Worm (Caenorhabditis elegans) whole organism, young adult: ENCODE data around the gene cyk-7.

Source experiments
- B0035.1 ChIP-seq: sonication (generic microtip); optimal IDR thresholded peaks from 2 replicates; lab custom pipeline; 2016; ENCODE audit warnings: missing genetic modification characterization, mild to moderate bottlenecking, missing compliant biosample characterization, missing genotype, missing genetic modification reagents
- B0261.1 ChIP-seq: sonication (generic microtip); optimal IDR thresholded peaks from 2 replicates; lab custom pipeline; 2016; ENCODE audit warnings: mild to moderate bottlenecking, missing genetic modification characterization, moderate library complexity, missing compliant biosample characterization
- B0336.3 ChIP-seq: fragments of 200-800 bp; sonication (Bioruptor generic); IDR thresholded peaks from 2 replicates; pipeline ENCODE4 v1.3.6; 2022; ENCODE audit warnings: missing genetic modification characterization, missing compliant biosample characterization
- F23B12.7 ChIP-seq: sonication (generic microtip); optimal IDR thresholded peaks from 2 replicates; lab custom pipeline; 2017; ENCODE audit warnings: missing genetic modification characterization, mild to moderate bottlenecking, missing compliant biosample characterization, antibody characterized with exemption, moderate library complexity; ENCODE audit not compliant: insufficient read depth
- F33H1.4 ChIP-seq: fragments of 200-800 bp; sonication (Bioruptor generic); IDR thresholded peaks from 2 replicates; pipeline ENCODE4 v1.3.6; 2022; ENCODE audit warnings: missing genetic modification reagents, missing genetic modification characterization, missing compliant biosample characterization
- K11D2.4 ChIP-seq: fragments of 200-800 bp; sonication (Bioruptor generic); IDR thresholded peaks from 2 replicates; pipeline ENCODE4 v1.3.6; 2022; ENCODE audit warnings: missing genetic modification reagents, missing genetic modification characterization, missing compliant biosample characterization
- Y67H2A.10 ChIP-seq: fragments of 200-800 bp; sonication (Bioruptor generic); conservative IDR thresholded peaks from 2 replicates; pipeline ENCODE4 v1.3.6; 2022; ENCODE audit warnings: missing genetic modification reagents, missing genetic modification characterization, missing compliant biosample characterization
- Y79H2A.3 ChIP-seq: fragments of 200-800 bp; sonication (Bioruptor generic); conservative IDR thresholded peaks from 2 replicates; pipeline ENCODE4 v1.3.6; 2022; ENCODE audit warnings: missing genetic modification reagents, missing genetic modification characterization, missing compliant biosample characterization
- Y95B8A.8 ChIP-seq: fragments of 200-800 bp; sonication (Bioruptor generic); IDR thresholded peaks from 2 replicates; pipeline ENCODE4 v1.3.6; 2022; ENCODE audit warnings: missing genetic modification reagents, missing genetic modification characterization, missing compliant biosample characterization
- aptf-3 ChIP-seq: fragments of 200-800 bp; sonication (Bioruptor generic); IDR thresholded peaks from 2 replicates; pipeline ENCODE4 v1.3.6; 2022; ENCODE audit warnings: missing genetic modification characterization, missing compliant biosample characterization
- attf-5 ChIP-seq: fragments of 200-800 bp; sonication (Bioruptor generic); optimal IDR thresholded peaks from 2 replicates; lab custom pipeline; 2018; ENCODE audit warnings: mild to moderate bottlenecking, missing genetic modification characterization, missing compliant biosample characterization
- bed-1 ChIP-seq: fragments of 200-800 bp; sonication (Bioruptor generic); IDR thresholded peaks from 2 replicates; pipeline ENCODE4 v1.3.6; 2022; ENCODE audit warnings: missing genetic modification reagents, missing genetic modification characterization, missing compliant biosample characterization
- cebp-2 ChIP-seq: fragments of 200-800 bp; sonication (Bioruptor generic); IDR thresholded peaks from 2 replicates; pipeline ENCODE4 v1.3.6; 2022; ENCODE audit warnings: missing genetic modification characterization, missing compliant biosample characterization
- ceh-100 ChIP-seq: fragments of 200-800 bp; sonication (Bioruptor generic); IDR thresholded peaks from 2 replicates; pipeline ENCODE4 v1.3.6; 2022; ENCODE audit warnings: missing genetic modification reagents, missing genetic modification characterization, missing compliant biosample characterization
- ceh-79 ChIP-seq: sonication (generic microtip); optimal IDR thresholded peaks from 2 replicates; lab custom pipeline; 2017; ENCODE audit warnings: mild to moderate bottlenecking, missing genetic modification characterization, missing compliant biosample characterization
- dpff-1 ChIP-seq: sonication (generic microtip); optimal IDR thresholded peaks from 2 replicates; lab custom pipeline; 2017; ENCODE audit warnings: mild to moderate bottlenecking, missing genetic modification characterization, missing compliant biosample characterization
- dpl-1 ChIP-seq: fragments of 150-350 bp; optimal IDR thresholded peaks from 2 replicates; lab custom pipeline; 2014; ENCODE audit warnings: missing biosample characterization, missing genetic modification reagents, missing genetic modification characterization
- efl-1 ChIP-seq: fragments of 150-350 bp; optimal IDR thresholded peaks from 2 replicates; lab custom pipeline; 2014; ENCODE audit warnings: missing biosample characterization, missing genetic modification reagents, missing genetic modification characterization
- egl-44 ChIP-seq: fragments of 200-800 bp; sonication (Bioruptor generic); IDR thresholded peaks from 2 replicates; pipeline ENCODE4 v1.3.6; 2022; ENCODE audit warnings: missing genetic modification reagents, missing genetic modification characterization, missing compliant biosample characterization
- ets-4 ChIP-seq: fragments of 200-800 bp; sonication (Bioruptor generic); optimal IDR thresholded peaks from 2 replicates; lab custom pipeline; 2018; ENCODE audit warnings: mild to moderate bottlenecking, missing genetic modification characterization, missing compliant biosample characterization
- hlh-26 ChIP-seq: fragments of 200-800 bp; sonication (Bioruptor generic); conservative IDR thresholded peaks from 2 replicates; pipeline ENCODE4 v1.3.6; 2022; ENCODE audit warnings: missing genetic modification reagents, missing genetic modification characterization, missing compliant biosample characterization
- hmg-1.2 ChIP-seq: fragments of 200-800 bp; sonication (Bioruptor generic); IDR thresholded peaks from 2 replicates; pipeline ENCODE4 v1.3.6; 2022; ENCODE audit warnings: missing genetic modification reagents, missing genetic modification characterization, missing compliant biosample characterization
- let-526 ChIP-seq: fragments of 200-800 bp; sonication (Bioruptor generic); IDR thresholded peaks from 2 replicates; pipeline ENCODE4 v1.3.6; 2022; ENCODE audit warnings: missing genetic modification reagents, missing genetic modification characterization, missing compliant biosample characterization
- lin-35 ChIP-seq, 3 experiments: fragments of 150-350 bp in 2 of 3; sonication (generic microtip) in 1 of 3; optimal IDR thresholded peaks; 2 replicates each; lab custom pipeline; 2014 to 2018; ENCODE audit warnings: missing biosample characterization in 3 of 3, missing genetic modification characterization in 3 of 3, missing genetic modification reagents in 3 of 3
- lin-54 ChIP-seq: fragments of 200-800 bp; sonication (Bioruptor generic); optimal IDR thresholded peaks from 2 replicates; lab custom pipeline; 2018; ENCODE audit warnings: mild to moderate bottlenecking, missing genetic modification characterization, missing compliant biosample characterization
- lsy-27 ChIP-seq: sonication (generic microtip); optimal IDR thresholded peaks from 2 replicates; lab custom pipeline; 2017; ENCODE audit warnings: missing genetic modification characterization, mild to moderate bottlenecking, missing compliant biosample characterization, antibody characterized with exemption, missing genotype, borderline replicate concordance; ENCODE audit not compliant: insufficient read depth
- madf-6 ChIP-seq: fragments of 200-800 bp; sonication (Bioruptor generic); IDR thresholded peaks from 2 replicates; pipeline ENCODE4 v1.3.6; 2022; ENCODE audit warnings: missing genetic modification reagents, missing genetic modification characterization, missing compliant biosample characterization
- madf-8 ChIP-seq: fragments of 200-800 bp; sonication (Bioruptor generic); conservative IDR thresholded peaks from 2 replicates; pipeline ENCODE4 v1.3.6; 2022; ENCODE audit warnings: missing genetic modification reagents, missing genetic modification characterization, missing compliant biosample characterization
- mel-28 ChIP-seq: sonication (generic microtip); optimal IDR thresholded peaks from 2 replicates; lab custom pipeline; 2016; ENCODE audit warnings: borderline replicate concordance, mild to moderate bottlenecking, missing genetic modification characterization, missing compliant biosample characterization
- nfya-1 ChIP-seq: sonication (generic microtip); optimal IDR thresholded peaks from 2 replicates; lab custom pipeline; 2017; ENCODE audit warnings: antibody characterized with exemption, missing compliant biosample characterization, missing genetic modification characterization, borderline replicate concordance; ENCODE audit not compliant: insufficient read depth
- nhr-120 ChIP-seq: fragments of 200-800 bp; sonication (Bioruptor generic); IDR thresholded peaks from 2 replicates; pipeline ENCODE4 v1.3.6; 2022; ENCODE audit warnings: missing genetic modification characterization, missing compliant biosample characterization
- nhr-80 ChIP-seq: sonication (generic microtip); optimal IDR thresholded peaks from 2 replicates; lab custom pipeline; 2016; ENCODE audit warnings: missing genetic modification characterization, missing compliant biosample characterization
- nhr-90 ChIP-seq: sonication (generic microtip); optimal IDR thresholded peaks from 2 replicates; lab custom pipeline; 2016; ENCODE audit warnings: missing genotype, mild to moderate bottlenecking, missing genetic modification characterization, missing compliant biosample characterization
- repo-1 ChIP-seq: sonication (generic microtip); optimal IDR thresholded peaks from 2 replicates; lab custom pipeline; 2017; ENCODE audit warnings: mild to moderate bottlenecking, missing genetic modification characterization, missing compliant biosample characterization
- sdz-38 ChIP-seq: sonication (generic microtip); optimal IDR thresholded peaks from 2 replicates; lab custom pipeline; 2016; ENCODE audit warnings: missing genotype, missing genetic modification characterization, missing compliant biosample characterization
- snpc-3.4 ChIP-seq: sonication (generic microtip); optimal IDR thresholded peaks from 2 replicates; lab custom pipeline; 2017; ENCODE audit warnings: missing genetic modification characterization, mild to moderate bottlenecking, missing compliant biosample characterization, antibody characterized with exemption, moderate library complexity, missing genotype, missing genetic modification reagents
- somi-1 ChIP-seq: fragments of 200-800 bp; sonication (Bioruptor generic); optimal IDR thresholded peaks from 2 replicates; lab custom pipeline; 2018; ENCODE audit warnings: mild to moderate bottlenecking, missing genetic modification characterization, missing compliant biosample characterization
- sptf-2 ChIP-seq: fragments of 200-800 bp; sonication (Bioruptor generic); optimal IDR thresholded peaks from 2 replicates; lab custom pipeline; 2018; ENCODE audit warnings: mild to moderate bottlenecking, missing genetic modification characterization, missing compliant biosample characterization
- tbx-9 ChIP-seq: sonication (generic microtip); optimal IDR thresholded peaks from 2 replicates; lab custom pipeline; 2016; ENCODE audit warnings: borderline replicate concordance, missing genetic modification characterization, inconsistent platforms, missing compliant biosample characterization
- unc-130 ChIP-seq: sonication (generic microtip); optimal IDR thresholded peaks from 2 replicates; lab custom pipeline; 2016; ENCODE audit warnings: missing genetic modification reagents, missing genetic modification characterization, missing compliant biosample characterization
- unc-62 ChIP-seq: fragments of 150-350 bp; optimal IDR thresholded peaks from 2 replicates; lab custom pipeline; 2014; ENCODE audit warnings: missing biosample characterization, missing genetic modification reagents, missing genetic modification characterization
- xnd-1 ChIP-seq: sonication (generic microtip); optimal IDR thresholded peaks from 2 replicates; lab custom pipeline; 2016; ENCODE audit warnings: missing genotype, missing genetic modification reagents, missing genetic modification characterization, missing compliant biosample characterization
- ztf-18 ChIP-seq: sonication (generic microtip); optimal IDR thresholded peaks from 2 replicates; lab custom pipeline; 2016; ENCODE audit warnings: missing genotype, mild to moderate bottlenecking, missing genetic modification characterization, missing compliant biosample characterization
- ztf-25 ChIP-seq: fragments of 200-800 bp; sonication (Bioruptor generic); IDR thresholded peaks from 2 replicates; pipeline ENCODE4 v1.3.6; 2022; ENCODE audit warnings: missing genetic modification reagents, missing genetic modification characterization, missing compliant biosample characterization

The cyk-7 gene

ce11 chrIII:7828576-7829461, 33.6 kb upstream of the cyk-7 start, which contains the start of the genes egl-45 and kcmf-1:
TSS of gene egl-45 (minus strand) at chrIII:7828626.
TSS of gene kcmf-1 (plus strand) at chrIII:7829411.
- TF ChIP-seq cebp-2 (GFP tag; lab: Robert Waterston, UW) (no peak), ztf-25 (GFP tag; lab: Robert Waterston, UW) (no peak), mel-28 (no peak), nhr-90 (tag; lab: Kevin White, UChicago) (no peak), attf-5 (GFP tag; lab: Kevin White, UChicago) (peak; percentile 44), sptf-2 (GFP tag; lab: Kevin White, UChicago) (no peak), lin-35 (GFP tag; optimal IDR thresholded peaks at IDR 0.05; lab: Kevin White, UChicago) (peak in 1 of 3 experiments; percentile 3), dpl-1 (GFP tag; lab: Kevin White, UChicago) (no peak), hlh-26 (no peak), let-526 (GFP tag; lab: Robert Waterston, UW) (no peak), hmg-1.2 (GFP tag; lab: Robert Waterston, UW) (no peak; the same call in 1 of the 2 replicates), xnd-1 (tag; lab: Kevin White, UChicago) (no peak), unc-130 (no peak), aptf-3 (GFP tag; lab: Robert Waterston, UW) (no peak), egl-44 (GFP tag; lab: Robert Waterston, UW) (no peak), somi-1 (GFP tag; lab: Kevin White, UChicago) (no peak), F33H1.4 (peak; percentile 81), efl-1 (peak; percentile 8), K11D2.4 (GFP tag; lab: Robert Waterston, UW) (no peak), madf-8 (no peak), ceh-79 (tag; lab: Kevin White, UChicago) (no peak), snpc-3.4 (tag; lab: Kevin White, UChicago) (no peak), sdz-38 (tag; lab: Kevin White, UChicago) (no peak), nhr-80 (no peak), ztf-18 (tag; lab: Kevin White, UChicago) (no peak), lsy-27 (no peak), B0336.3 (GFP tag; lab: Robert Waterston, UW) (no peak), unc-62 (no peak), repo-1 (no peak), bed-1 (no peak), ceh-100 (GFP tag; lab: Robert Waterston, UW) (no peak), Y79H2A.3 (GFP tag; lab: Robert Waterston, UW) (no peak), madf-6 (GFP tag; lab: Robert Waterston, UW) (peak; percentile 15; the same call in 1 of the 2 replicates), Y67H2A.10 (GFP tag; lab: Robert Waterston, UW) (no peak), F23B12.7 (tag; lab: Kevin White, UChicago) (no peak), B0035.1 (no peak), tbx-9 (tag; lab: Kevin White, UChicago) (no peak), Y95B8A.8 (GFP tag; lab: Robert Waterston, UW) (no peak), lin-54 (GFP tag; lab: Kevin White, UChicago) (no peak), ets-4 (no peak), nfya-1 (tag; lab: Kevin White, UChicago) (no peak), dpff-1 (tag; lab: Kevin White, UChicago) (no peak), nhr-120 (GFP tag; lab: Robert Waterston, UW) (no peak), B0261.1 (tag; lab: Kevin White, UChicago) (no peak)
- TF ChIP-seq, all 124 proteins: peak for 5
